Worm (Caenorhabditis elegans) whole organism, L4/young adult: ENCODE measurements around the gene dhhc-1.

Experiments used
- W03F9.2 ChIP-seq: fragments of 150-350 bp; optimal IDR thresholded peaks from 2 replicates; lab custom pipeline; 2014; ENCODE audit warnings: missing biosample characterization, missing genetic modification characterization
- dao-5 ChIP-seq: sonication (generic microtip); optimal IDR thresholded peaks from 2 replicates; lab custom pipeline; 2016; ENCODE audit warnings: missing genotype, missing genetic modification characterization, moderate library complexity, missing compliant biosample characterization
- him-1 ChIP-seq: sonication (generic microtip); optimal IDR thresholded peaks from 2 replicates; lab custom pipeline; 2016; ENCODE audit warnings: missing genotype, missing genetic modification reagents, missing genetic modification characterization, missing compliant biosample characterization

dhhc-1 gene

DNA sequence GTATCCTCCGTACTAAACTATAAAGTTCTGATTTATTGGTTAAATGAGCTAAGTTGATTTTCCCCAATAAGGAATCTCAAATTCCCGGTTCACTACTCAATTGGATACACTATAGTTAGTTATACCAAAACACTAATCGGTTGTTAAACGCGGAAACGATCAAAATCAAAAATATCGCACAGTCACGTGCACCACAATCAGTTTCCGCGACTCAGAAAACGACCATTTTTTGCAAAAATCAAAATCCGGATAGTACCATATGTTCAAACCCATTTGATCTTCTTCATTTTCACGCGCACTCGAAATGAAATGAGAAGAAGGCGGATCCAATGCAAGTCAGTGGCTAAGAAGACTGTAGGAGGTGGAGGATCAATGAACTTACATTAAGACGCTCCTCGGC is 18.7 kb downstream of the dhhc-1 start:
- TF ChIP-seq him-1 (tag; lab: Kevin White, UChicago) (no peak), W03F9.2 (tag; lab: Kevin White, UChicago) (no peak), dao-5 (tag; lab: Kevin White, UChicago) (no peak)

DNA sequence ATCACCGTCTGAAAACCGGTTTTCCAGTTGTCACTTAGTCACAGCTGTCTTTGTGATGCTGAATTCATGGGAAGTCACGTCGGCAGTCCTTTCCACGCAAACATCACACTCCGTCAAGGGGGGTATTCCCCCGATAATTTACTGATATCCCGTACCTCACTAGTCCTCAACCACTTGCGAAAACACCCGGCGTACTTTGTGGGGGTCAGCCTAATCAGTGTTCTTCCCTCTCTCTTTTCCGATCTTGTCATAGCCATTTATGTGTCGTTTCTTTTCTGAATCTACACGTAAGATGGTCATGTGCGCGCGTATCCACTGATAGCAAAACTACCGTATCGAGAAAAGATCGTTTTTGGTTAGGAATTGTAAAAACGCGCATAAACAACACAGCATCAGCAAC is 20.8 kb downstream of the dhhc-1 start:
- TF ChIP-seq him-1 (tag; lab: Kevin White, UChicago) (no peak), W03F9.2 (tag; lab: Kevin White, UChicago) (no peak), dao-5 (tag; lab: Kevin White, UChicago) (no peak)

DNA sequence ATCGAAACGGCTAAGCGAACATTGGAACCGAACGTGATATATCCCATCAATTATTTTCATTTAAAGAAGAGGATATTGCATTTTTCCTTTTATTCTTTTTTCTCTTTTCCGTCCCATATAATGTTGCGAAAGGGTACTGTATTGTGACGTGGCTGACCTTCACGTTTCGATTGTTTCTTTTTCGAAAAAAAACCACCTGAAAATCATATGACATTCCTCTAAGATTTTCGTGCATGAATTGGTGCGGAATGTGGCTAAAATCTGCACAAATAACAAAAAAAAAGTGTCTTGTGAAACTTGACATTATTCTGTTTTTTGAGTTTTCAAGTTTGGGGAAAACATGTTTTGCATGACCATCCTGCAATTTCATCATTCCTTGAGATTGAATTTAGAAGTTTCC is 21.9 kb downstream of the dhhc-1 start:
- TF ChIP-seq him-1 (tag; lab: Kevin White, UChicago) (no peak), dao-5 (tag; lab: Kevin White, UChicago) (no peak), W03F9.2 (tag; lab: Kevin White, UChicago) (no peak)

DNA sequence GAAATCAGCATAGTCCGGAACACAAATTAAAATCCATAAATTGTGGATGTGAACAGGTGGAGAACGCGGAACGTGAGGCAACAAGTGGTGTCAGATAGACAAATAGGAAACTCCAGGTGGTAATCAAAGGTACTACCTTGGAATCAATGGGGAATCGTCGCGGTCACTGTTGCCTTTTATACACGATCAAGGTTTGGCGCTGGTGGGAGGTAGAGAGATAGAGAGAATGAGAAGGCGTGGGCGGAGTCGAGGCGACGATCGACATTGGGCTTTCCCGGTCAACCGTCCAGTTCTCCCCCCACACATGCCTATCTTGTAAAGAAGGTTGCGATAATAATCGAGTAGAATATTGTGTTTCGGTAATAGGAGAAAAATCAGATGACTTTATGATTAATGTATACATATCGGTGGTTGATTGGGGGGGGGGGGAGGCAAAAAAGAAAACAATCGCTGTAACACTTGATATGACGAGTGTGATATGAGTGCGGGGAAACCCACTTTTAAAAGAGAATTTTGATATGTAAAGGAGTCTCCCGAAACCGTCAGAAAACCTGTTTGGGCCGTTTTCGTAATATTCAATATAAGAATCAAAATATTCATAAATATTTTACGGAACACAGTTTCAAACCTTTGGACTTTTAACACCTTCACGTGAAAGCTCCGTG is 22.5 kb downstream of the dhhc-1 start, which contains the start of the genes H40L08.8, H40L08.2 and H40L08.7:
H40L08.8 (minus strand) TSS at position 37 of the 665 bp plus-strand sequence.
H40L08.2 (minus strand) TSS at position 148 of the 665 bp plus-strand sequence.
H40L08.7 (minus strand) TSS at position 148 of the 665 bp plus-strand sequence.
- no peak for TF ChIP-seq W03F9.2 (tag; lab: Kevin White, UChicago)
- no peak for TF ChIP-seq dao-5 (tag; lab: Kevin White, UChicago)
- no peak for TF ChIP-seq him-1 (tag; lab: Kevin White, UChicago)

DNA sequence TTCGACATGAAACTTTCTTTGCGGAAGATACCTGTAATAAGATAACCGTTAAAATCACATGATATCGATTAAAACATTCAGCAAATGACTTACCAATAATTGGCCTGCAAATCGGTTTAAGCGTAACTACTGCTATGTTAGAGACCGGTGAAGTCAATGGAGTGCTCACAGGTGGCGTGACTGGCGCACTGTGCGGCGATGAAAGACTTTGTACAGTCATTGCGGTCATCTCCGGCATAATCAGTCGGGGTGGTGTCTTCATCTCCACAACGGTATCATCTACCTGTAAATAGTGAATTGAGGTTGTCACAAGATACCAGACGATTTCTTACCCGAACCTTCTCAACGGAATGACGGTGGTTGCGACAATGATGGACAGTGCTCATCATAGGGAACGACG is 23.3 kb downstream of the dhhc-1 start:
- TF ChIP-seq W03F9.2 (tag; lab: Kevin White, UChicago) (no peak), him-1 (tag; lab: Kevin White, UChicago) (no peak), dao-5 (tag; lab: Kevin White, UChicago) (no peak)

DNA sequence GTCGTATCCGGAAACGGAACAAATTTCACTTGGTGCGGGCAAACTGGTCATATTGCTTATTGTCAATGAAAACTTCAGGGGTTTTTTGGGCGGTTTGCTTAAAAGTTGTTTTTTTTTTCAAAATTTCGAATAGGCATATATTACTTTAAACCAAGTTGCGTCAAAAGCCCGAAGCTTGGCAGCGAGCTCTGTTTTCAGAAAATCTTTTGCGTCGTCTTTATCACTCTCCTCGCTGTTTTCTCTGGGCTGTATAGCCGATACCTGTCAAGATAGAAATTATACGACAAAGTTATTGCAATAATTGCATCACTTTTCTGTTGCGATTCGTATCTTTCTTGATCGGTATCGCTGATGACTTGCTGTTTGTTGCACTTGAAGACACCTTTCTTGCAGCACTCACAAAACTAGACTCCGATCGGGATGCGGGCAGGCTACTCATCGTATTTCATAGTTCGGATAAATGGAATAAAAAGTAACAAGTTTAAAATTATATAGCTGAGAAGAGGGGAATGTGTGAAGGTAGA is 24.1 kb downstream of the dhhc-1 start, which contains the start of the genes H40L08.3 and H40L08.9:
H40L08.3 (minus strand) TSS at position 51 of the 524 bp plus-strand sequence.
H40L08.9 (minus strand) TSS at position 439 of the 524 bp plus-strand sequence.
- no peak for TF ChIP-seq W03F9.2 (tag; lab: Kevin White, UChicago)
- no peak for TF ChIP-seq dao-5 (tag; lab: Kevin White, UChicago)

DNA sequence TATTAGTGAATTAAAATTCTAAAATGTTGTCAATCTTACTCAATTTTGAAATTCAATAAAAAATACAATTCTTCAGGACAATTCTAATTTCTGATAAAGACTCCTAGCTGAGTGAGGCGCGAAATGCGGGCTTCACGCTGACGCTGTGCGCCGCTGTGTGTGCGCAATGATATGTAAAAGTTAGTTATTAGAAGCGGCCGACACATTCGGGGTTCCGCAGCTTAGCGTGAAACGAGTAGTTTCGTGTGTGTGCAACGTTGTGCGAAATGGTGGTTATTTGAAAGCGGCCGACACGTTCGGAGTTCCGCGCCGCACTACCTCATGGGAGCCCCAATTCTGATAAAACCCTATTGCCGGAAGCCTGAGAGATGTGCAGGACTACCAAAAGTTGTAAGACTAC is 25.0 kb downstream of the dhhc-1 start:
- no peak for TF ChIP-seq dao-5 (tag; lab: Kevin White, UChicago)

DNA sequence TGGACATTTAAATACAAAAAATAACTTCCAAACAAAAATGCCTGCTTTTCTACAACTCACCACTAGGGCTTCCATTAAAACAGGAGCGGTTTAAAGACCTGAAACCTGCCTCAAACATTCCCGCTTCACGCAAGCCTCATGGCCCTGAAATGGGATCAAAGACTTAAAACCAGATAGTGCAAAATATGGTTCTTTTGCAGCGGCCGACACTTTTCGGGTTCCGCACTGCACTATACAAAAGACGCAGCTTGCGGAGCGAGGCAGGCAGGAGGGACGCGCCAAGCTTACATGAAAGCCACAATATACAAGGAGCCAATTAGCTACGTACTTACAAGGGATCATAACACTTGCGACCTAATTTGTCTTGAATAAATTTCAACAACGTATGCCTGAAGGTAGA is 26.7 kb downstream of the dhhc-1 start:
- no peak for TF ChIP-seq W03F9.2 (tag; lab: Kevin White, UChicago)
- no peak for TF ChIP-seq dao-5 (tag; lab: Kevin White, UChicago)
- TF ChIP-seq him-1 (tag; lab: Kevin White, UChicago) = no peak

DNA sequence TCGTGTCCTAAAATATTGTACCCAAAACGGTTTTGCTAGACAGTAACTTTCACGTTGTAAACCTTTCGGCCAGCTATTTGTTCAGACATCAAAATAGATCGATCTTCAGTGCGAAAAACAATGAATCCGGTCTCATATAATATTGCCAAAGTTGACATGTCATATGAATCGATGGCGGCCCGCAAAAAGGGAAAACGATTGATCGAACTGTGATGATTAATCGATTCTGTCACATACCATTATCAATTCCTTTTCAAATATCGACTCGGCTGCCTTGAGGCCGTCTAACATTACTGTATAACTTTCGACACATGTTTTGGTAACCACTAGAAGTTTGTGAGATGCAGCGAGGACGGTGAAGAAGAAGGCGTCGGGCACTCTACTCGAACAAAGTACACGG is 27.3 kb downstream of the dhhc-1 start:
- TF ChIP-seq dao-5 (tag; lab: Kevin White, UChicago) (no peak), him-1 (tag; lab: Kevin White, UChicago) (no peak), W03F9.2 (tag; lab: Kevin White, UChicago) (no peak)

DNA sequence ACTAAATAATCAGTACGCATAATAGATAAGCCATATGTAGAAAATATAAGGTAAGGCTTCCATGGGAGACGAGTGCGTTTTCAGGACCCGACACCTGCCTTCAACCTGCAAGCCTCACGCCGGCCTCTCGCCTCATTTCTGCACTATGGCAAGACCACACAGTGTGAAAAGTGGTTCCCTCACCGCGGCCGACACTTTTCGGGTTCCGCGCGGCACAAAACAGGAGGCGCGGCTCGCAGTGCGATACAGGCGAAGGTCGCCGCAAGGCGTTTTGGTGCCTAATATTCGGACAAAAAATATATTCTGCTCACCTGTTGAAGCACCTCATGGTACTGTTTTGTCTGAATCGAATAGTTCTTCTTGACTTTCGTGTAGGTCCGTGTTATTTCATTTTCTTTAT is 30.1 kb downstream of the dhhc-1 start:
- TF ChIP-seq dao-5 (tag; lab: Kevin White, UChicago) (no peak), him-1 (tag; lab: Kevin White, UChicago) (no peak), W03F9.2 (tag; lab: Kevin White, UChicago) (no peak)

DNA sequence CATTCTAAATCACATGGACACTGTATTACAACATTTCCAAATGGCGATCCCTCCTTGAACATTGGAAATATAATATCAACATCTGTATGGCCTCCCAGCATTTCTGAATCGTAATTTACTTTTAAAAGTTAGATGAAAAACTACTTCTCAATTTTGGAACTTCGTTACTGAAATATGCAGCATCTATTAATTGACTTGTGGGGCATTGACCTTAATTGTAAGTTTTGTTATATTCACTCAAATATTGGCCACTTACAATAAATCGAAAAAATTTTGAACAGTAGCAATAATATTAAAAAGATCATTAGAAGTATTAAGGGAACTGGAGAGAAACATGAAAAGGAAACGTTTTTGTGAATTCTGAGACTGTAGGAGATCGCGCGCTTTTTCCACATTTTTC is 31.0 kb downstream of the dhhc-1 start, which contains the start of gene mam-6:
mam-6 (minus strand) TSS at position 101 of the 400 bp plus-strand sequence.
- no peak for TF ChIP-seq dao-5 (tag; lab: Kevin White, UChicago)
- no peak for TF ChIP-seq W03F9.2 (tag; lab: Kevin White, UChicago)
- no peak for TF ChIP-seq him-1 (tag; lab: Kevin White, UChicago)

DNA sequence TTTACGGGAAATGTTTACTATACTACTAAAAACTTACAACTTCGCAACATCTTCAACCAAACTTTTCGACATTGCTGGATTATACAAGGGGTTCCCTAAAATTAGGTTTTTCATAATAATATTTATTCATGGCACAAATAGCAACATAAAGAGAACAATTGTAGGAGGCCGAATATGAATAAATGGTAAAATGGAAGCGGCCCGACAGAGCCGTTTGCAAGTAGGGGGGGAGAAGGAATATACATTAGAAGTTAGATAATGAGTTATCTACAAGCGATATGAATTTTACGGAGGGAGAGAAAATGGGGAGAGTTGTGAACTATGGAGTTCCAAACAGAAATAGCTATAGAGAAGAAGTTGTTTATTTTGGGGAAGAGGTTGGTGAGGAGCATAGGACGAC is 39.9 kb downstream of the dhhc-1 start, which contains the start of gene fbxa-96:
fbxa-96 (minus strand) TSS at position 101 of the 400 bp plus-strand sequence.
- TF ChIP-seq him-1 (tag; lab: Kevin White, UChicago) = no peak
- TF ChIP-seq dao-5 (tag; lab: Kevin White, UChicago) = no peak
- TF ChIP-seq W03F9.2 (tag; lab: Kevin White, UChicago) = no peak

DNA sequence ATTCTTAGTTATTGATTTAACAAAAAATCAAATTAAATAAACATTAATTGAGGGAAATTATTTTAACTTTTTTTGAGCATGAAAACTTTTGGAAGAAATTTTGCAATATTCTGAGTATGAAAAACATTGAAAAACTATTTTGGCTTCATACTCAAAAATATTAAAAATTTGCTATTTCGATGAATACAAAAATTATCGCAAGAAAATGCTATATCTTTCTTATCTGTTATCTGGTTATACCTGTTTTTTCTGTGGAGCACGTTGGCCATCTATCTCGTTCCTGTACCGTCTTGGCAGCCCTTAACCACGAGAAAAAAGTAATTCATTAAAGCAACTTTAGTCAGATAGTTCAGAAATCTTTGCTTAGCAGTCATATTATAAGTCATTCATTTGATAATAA is 42.3 kb downstream of the dhhc-1 start:
- TF ChIP-seq W03F9.2 (tag; lab: Kevin White, UChicago) = no peak
- TF ChIP-seq dao-5 (tag; lab: Kevin White, UChicago) = no peak
- no peak for TF ChIP-seq him-1 (tag; lab: Kevin White, UChicago)

DNA sequence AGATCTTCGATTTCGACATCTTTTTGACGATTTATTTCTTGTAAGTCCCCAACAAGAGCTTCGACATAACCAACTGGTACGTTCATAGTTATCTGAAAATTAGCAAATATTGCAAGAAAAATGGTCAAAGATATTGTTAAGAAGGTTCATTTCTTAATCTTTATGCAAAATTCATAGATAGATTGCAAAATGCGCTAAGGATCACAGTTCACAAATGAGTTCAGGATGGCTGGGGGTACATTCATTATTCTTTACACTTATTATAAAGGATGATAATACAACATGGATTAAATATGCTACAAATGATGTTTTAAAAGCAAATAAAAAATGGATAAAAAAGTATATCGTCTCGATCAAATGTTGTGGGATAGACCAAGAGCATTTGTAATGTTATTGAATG is 43.5 kb downstream of the dhhc-1 start, which contains the start of gene H03G16.5:
H03G16.5 (minus strand) TSS at position 101 of the 400 bp plus-strand sequence.
- TF ChIP-seq W03F9.2 (tag; lab: Kevin White, UChicago) = no peak
- TF ChIP-seq him-1 (tag; lab: Kevin White, UChicago) = no peak
- TF ChIP-seq dao-5 (tag; lab: Kevin White, UChicago) = no peak
